Worm (Caenorhabditis elegans) whole organism, late embryonic: Measurements from ENCODE around the gene Y51A2D.1.

Experiments used
- C08G9.2 ChIP-seq: sonication (generic microtip); optimal IDR thresholded peaks from 2 replicates; lab custom pipeline; 2016; ENCODE audit warnings: mild to moderate bottlenecking, missing genetic modification characterization, moderate library complexity, missing compliant biosample characterization
- C38D4.7 ChIP-seq: fragments of 200-800 bp; sonication (Bioruptor generic); optimal IDR thresholded peaks from 2 replicates; lab custom pipeline; 2018; ENCODE audit warnings: mild to moderate bottlenecking, missing genetic modification characterization, moderate library complexity, missing compliant biosample characterization
- F13H6.1 ChIP-seq: sonication (generic microtip); optimal IDR thresholded peaks from 2 replicates; lab custom pipeline; 2016; ENCODE audit warnings: missing genetic modification characterization, missing compliant biosample characterization
- K09A11.1 ChIP-seq: sonication (generic microtip); optimal IDR thresholded peaks from 2 replicates; lab custom pipeline; 2017; ENCODE audit warnings: antibody characterized with exemption, mild to moderate bottlenecking, missing genetic modification characterization, missing compliant biosample characterization; ENCODE audit not compliant: insufficient read depth
- Y22D7AL.16 ChIP-seq: sonication (generic microtip); optimal IDR thresholded peaks from 2 replicates; lab custom pipeline; 2016; ENCODE audit warnings: missing genetic modification characterization, missing compliant biosample characterization
- ceh-18 ChIP-seq: sonication (generic microtip); optimal IDR thresholded peaks from 2 replicates; lab custom pipeline; 2016; ENCODE audit warnings: missing genetic modification characterization, missing compliant biosample characterization
- ceh-19 ChIP-seq: fragments of 200-800 bp; sonication (Bioruptor generic); optimal IDR thresholded peaks from 2 replicates; lab custom pipeline; 2018; ENCODE audit warnings: mild to moderate bottlenecking, missing genetic modification characterization, missing compliant biosample characterization
- ceh-22 ChIP-seq: sonication (generic microtip); optimal IDR thresholded peaks from 2 replicates; lab custom pipeline; 2017; ENCODE audit warnings: missing biosample characterization, missing genetic modification characterization
- ceh-24 ChIP-seq: sonication (generic microtip); optimal IDR thresholded peaks from 2 replicates; lab custom pipeline; 2016; ENCODE audit warnings: mild to moderate bottlenecking, missing genetic modification characterization, missing compliant biosample characterization
- ceh-30 ChIP-seq: fragments of 150-350 bp; optimal IDR thresholded peaks from 2 replicates; lab custom pipeline; 2014; ENCODE audit warnings: missing biosample characterization, missing genetic modification characterization
- ceh-34 ChIP-seq: sonication (generic microtip); optimal IDR thresholded peaks from 2 replicates; lab custom pipeline; 2016; ENCODE audit warnings: mild to moderate bottlenecking, missing genetic modification characterization, missing compliant biosample characterization
- ceh-45 ChIP-seq: fragments of 200-800 bp; sonication (Bioruptor generic); IDR thresholded peaks from 2 replicates; pipeline ENCODE4 v1.3.6; 2022; ENCODE audit warnings: missing genetic modification reagents, missing genetic modification characterization, missing compliant biosample characterization
- ceh-48 ChIP-seq: sonication (generic microtip); optimal IDR thresholded peaks from 2 replicates; lab custom pipeline; 2016; ENCODE audit warnings: missing genetic modification characterization, inconsistent platforms, missing compliant biosample characterization
- che-1 ChIP-seq: sonication (generic microtip); optimal IDR thresholded peaks from 2 replicates; lab custom pipeline; 2016; ENCODE audit warnings: mild to moderate bottlenecking, missing genetic modification characterization, missing compliant biosample characterization
- dmd-4 ChIP-seq: sonication (generic microtip); optimal IDR thresholded peaks from 2 replicates; lab custom pipeline; 2016; ENCODE audit warnings: borderline replicate concordance, missing genetic modification characterization, missing compliant biosample characterization
- dve-1 ChIP-seq: sonication (generic microtip); optimal IDR thresholded peaks from 2 replicates; lab custom pipeline; 2017; ENCODE audit warnings: antibody characterized with exemption, mild to moderate bottlenecking, missing genetic modification characterization, missing compliant biosample characterization
- elt-2 ChIP-seq: sonication (generic microtip); optimal IDR thresholded peaks from 2 replicates; lab custom pipeline; 2016; ENCODE audit warnings: missing genetic modification reagents, missing genetic modification characterization, missing compliant biosample characterization
- fkh-6 ChIP-seq: sonication (generic microtip); optimal IDR thresholded peaks from 2 replicates; lab custom pipeline; 2016; ENCODE audit warnings: missing genetic modification characterization, missing compliant biosample characterization
- hlh-13 ChIP-seq: fragments of 200-800 bp; sonication (Bioruptor generic); optimal IDR thresholded peaks from 2 replicates; lab custom pipeline; 2018; ENCODE audit warnings: mild to moderate bottlenecking, missing genetic modification characterization, missing compliant biosample characterization
- hlh-30 ChIP-seq: sonication (generic microtip); optimal IDR thresholded peaks from 2 replicates; lab custom pipeline; 2017; ENCODE audit warnings: antibody characterized with exemption, missing genetic modification characterization, missing compliant biosample characterization; ENCODE audit not compliant: insufficient read depth
- lim-6 ChIP-seq: sonication (generic microtip); optimal IDR thresholded peaks from 2 replicates; lab custom pipeline; 2016; ENCODE audit warnings: missing genetic modification characterization, missing compliant biosample characterization
- lin-11 ChIP-seq: fragments of 200-800 bp; sonication (Bioruptor generic); optimal IDR thresholded peaks from 2 replicates; lab custom pipeline; 2018; ENCODE audit warnings: mild to moderate bottlenecking, missing genetic modification characterization, missing compliant biosample characterization
- pha-4 ChIP-seq: fragments of 150-350 bp; optimal IDR thresholded peaks from 2 replicates; lab custom pipeline; 2018; ENCODE audit warnings: missing biosample characterization, missing genetic modification reagents, missing genetic modification characterization
- pqm-1 ChIP-seq: sonication (generic microtip); optimal IDR thresholded peaks from 2 replicates; lab custom pipeline; 2016; ENCODE audit warnings: missing genetic modification characterization, missing compliant biosample characterization
- pros-1 ChIP-seq: fragments of 150-350 bp; optimal IDR thresholded peaks from 2 replicates; lab custom pipeline; 2014; ENCODE audit warnings: missing biosample characterization, missing genetic modification reagents, missing genetic modification characterization
- ref-2 ChIP-seq: sonication (generic microtip); optimal IDR thresholded peaks from 2 replicates; lab custom pipeline; 2016; ENCODE audit warnings: missing genetic modification characterization, missing compliant biosample characterization
- rnt-1 ChIP-seq: sonication (generic microtip); optimal IDR thresholded peaks from 2 replicates; lab custom pipeline; 2016; ENCODE audit warnings: missing genetic modification characterization, missing compliant biosample characterization
- sdc-2 ChIP-seq: sonication (generic microtip); optimal IDR thresholded peaks from 2 replicates; lab custom pipeline; 2016; ENCODE audit warnings: missing genotype, missing genetic modification characterization, missing compliant biosample characterization
- sox-2 ChIP-seq: fragments of 200-800 bp; sonication (Bioruptor generic); IDR thresholded peaks from 2 replicates; pipeline ENCODE4 v1.3.6; 2022; ENCODE audit warnings: missing genetic modification reagents, missing genetic modification characterization, missing compliant biosample characterization
- syd-9 ChIP-seq: sonication (generic microtip); optimal IDR thresholded peaks from 2 replicates; lab custom pipeline; 2016; ENCODE audit warnings: mild to moderate bottlenecking, missing genetic modification characterization, moderate library complexity, missing compliant biosample characterization
- unc-86 ChIP-seq: sonication (generic microtip); optimal IDR thresholded peaks from 2 replicates; lab custom pipeline; 2016; ENCODE audit warnings: missing genetic modification characterization, missing compliant biosample characterization
- ztf-16 ChIP-seq: sonication (generic microtip); optimal IDR thresholded peaks from 2 replicates; lab custom pipeline; 2017; ENCODE audit warnings: missing genetic modification characterization, missing compliant biosample characterization

Gene Y51A2D.1

DNA sequence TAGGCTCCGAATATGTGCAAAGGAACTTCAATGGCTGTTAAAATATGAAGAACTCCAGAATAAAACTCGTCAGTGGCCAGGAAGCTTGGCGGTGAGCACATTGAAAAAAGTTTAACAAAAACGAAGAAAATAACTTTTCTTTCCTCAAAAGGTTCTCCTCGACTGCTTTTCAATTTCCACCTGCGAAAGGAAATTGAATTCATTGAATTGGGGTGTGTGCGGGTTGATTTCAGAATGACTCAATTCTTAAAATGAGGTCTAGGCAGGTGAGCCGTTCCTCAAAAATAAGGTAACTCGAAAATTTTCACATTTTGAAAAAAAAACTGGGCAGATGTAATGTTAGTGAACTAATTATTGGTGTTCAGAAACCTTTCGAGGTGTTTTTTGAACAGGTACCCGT lies 35.2 kb upstream of the Y51A2D.1 start, which contains the start of gene srh-182:
TSS of gene srh-182 (minus strand) at position 101 of the 400 bp plus-strand sequence.
- no peak for TF ChIP-seq pha-4 (tag; lab: Kevin White, UChicago)
- TF ChIP-seq rnt-1 (tag; lab: Kevin White, UChicago) = no peak
- TF ChIP-seq F13H6.1 = no peak
- TF ChIP-seq C08G9.2 (tag; lab: Kevin White, UChicago) = no peak
- TF ChIP-seq ceh-30 (tag; lab: Kevin White, UChicago) = no peak
- no peak for TF ChIP-seq sdc-2 (tag; lab: Kevin White, UChicago)
- no peak for TF ChIP-seq dmd-4

DNA sequence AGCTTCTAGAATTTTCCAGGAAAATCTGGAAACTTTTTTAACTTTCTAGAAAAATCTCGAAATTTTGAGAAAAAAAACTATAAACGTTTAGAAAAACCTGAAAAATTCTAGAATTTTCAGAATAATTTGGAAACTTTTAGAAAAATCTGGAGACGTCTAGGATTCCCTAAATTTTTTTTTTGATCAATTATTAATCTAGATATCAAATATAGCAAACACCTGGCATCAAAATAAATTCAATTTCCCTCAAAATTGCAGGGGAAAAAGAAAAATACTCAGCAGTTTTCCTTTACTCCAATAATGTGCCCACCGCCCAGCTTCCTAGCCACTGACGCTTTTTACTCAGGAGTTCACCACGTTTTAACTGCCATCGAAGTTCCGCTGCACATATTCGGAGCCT lies 34.4 kb upstream of the Y51A2D.1 start, which contains the start of gene srh-181:
TSS of gene srh-181 (plus strand) at position 301 of the 400 bp plus-strand sequence.
- TF ChIP-seq ceh-24 (no peak), fkh-6 (tag; lab: Kevin White, UChicago) (no peak)

DNA sequence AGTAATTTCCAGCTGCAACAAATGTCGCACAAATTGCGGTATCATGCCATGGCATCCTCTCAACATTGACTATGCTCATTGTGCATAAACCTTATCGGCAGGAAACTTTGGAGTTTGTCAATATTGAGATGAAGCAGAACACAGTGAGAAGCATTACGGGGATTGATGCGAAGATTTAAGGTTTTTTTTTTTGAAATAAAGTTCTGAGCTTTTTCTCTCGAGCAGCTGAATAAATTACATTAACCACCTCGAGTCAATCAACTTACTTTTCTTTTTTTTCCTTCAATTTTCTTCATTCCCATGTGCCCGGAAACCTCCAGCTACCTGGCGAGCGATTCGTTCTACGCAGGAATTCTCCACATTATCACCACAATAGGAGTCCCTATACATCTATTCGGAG lies 32.6 kb upstream of the Y51A2D.1 start, which contains the start of gene srh-179:
TSS of gene srh-179 (plus strand) at position 301 of the 400 bp plus-strand sequence.
- no peak for TF ChIP-seq syd-9 (tag; lab: Kevin White, UChicago)
- no peak for TF ChIP-seq C08G9.2 (tag; lab: Kevin White, UChicago)
- TF ChIP-seq pros-1 (tag; lab: Kevin White, UChicago) = no peak
- TF ChIP-seq ceh-22 (tag; lab: Kevin White, UChicago) = no peak
- no peak for TF ChIP-seq pqm-1
- TF ChIP-seq sox-2 (GFP tag; lab: Robert Waterston, UW) = no peak
- no peak for TF ChIP-seq ztf-16 (tag; lab: Kevin White, UChicago)
- no peak for TF ChIP-seq ceh-48 (tag; lab: Kevin White, UChicago)
- no peak for TF ChIP-seq ceh-30 (tag; lab: Kevin White, UChicago)
- no peak for TF ChIP-seq lim-6 (tag; lab: Kevin White, UChicago)

DNA sequence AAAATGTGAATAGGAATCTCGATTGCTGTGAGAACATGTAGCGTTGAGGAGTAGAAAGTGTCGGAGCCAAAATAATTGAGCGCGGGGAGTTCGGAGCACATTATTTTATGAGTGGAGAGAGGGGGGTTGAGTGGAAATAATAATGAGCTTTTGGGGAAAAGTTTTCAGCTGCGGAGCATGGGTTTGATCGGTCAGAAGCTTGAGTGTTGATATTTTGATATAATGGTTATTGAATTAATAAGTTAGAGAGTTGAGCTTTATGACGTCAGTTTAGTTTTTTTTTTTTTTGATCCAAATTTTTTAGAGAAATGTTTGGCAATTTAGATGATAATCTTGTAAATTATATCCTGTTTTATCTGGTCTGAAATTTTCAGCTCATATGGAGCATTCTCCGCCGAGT lies 28.4 kb upstream of the Y51A2D.1 start, which contains the start of gene srh-178:
TSS of gene srh-178 (minus strand) at position 101 of the 400 bp plus-strand sequence.
- TF ChIP-seq pqm-1 (no peak), dve-1 (no peak), ceh-19 (GFP tag; lab: Kevin White, UChicago) (no peak), ceh-45 (GFP tag; lab: Robert Waterston, UW) (no peak), elt-2 (tag; lab: Kevin White, UChicago) (no peak), K09A11.1 (tag; lab: Kevin White, UChicago) (no peak), C38D4.7 (GFP tag; lab: Kevin White, UChicago) (no peak), lin-11 (tag; lab: Kevin White, UChicago) (no peak), ceh-30 (tag; lab: Kevin White, UChicago) (no peak), ceh-18 (tag; lab: Kevin White, UChicago) (no peak), ceh-48 (tag; lab: Kevin White, UChicago) (no peak), ceh-34 (tag; lab: Kevin White, UChicago) (no peak), ref-2 (tag; lab: Kevin White, UChicago) (no peak), hlh-13 (GFP tag; lab: Kevin White, UChicago) (no peak), unc-86 (tag; lab: Kevin White, UChicago) (no peak)

DNA sequence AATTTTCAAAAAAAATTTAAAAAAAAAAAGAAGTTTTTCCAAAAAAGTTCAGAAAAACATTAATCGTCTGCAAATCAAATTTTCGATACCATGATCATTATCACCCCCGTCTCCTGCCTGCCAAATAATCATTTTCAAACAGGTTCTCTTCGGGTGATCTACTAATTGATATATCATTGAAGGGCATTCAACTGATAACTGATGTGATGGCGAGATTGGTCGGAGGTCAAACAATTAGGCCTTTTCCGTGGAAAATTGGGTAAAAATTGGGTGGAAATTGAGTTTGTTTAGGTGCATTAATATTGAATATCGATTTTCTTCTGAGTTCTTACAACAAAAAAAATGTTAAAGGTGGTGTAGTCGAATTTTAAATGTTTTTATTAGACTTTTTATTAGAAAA lies 21.5 kb upstream of the Y51A2D.1 start, which contains the start of gene Y51A2D.18:
TSS of gene Y51A2D.18 (minus strand) at position 101 of the 400 bp plus-strand sequence.
- TF ChIP-seq Y22D7AL.16 (tag; lab: Kevin White, UChicago) (no peak), ceh-22 (tag; lab: Kevin White, UChicago) (no peak), pha-4 (tag; lab: Kevin White, UChicago) (no peak), hlh-30 (tag; lab: Kevin White, UChicago) (no peak), che-1 (tag; lab: Kevin White, UChicago) (no peak)
